Fruit fly (Drosophila melanogaster): Measurements from ENCODE around the gene CG13606.
A peak's percentile ranks its signal among the peaks of the same experiment; 100 is the strongest.

The CG13606 gene

DNA sequence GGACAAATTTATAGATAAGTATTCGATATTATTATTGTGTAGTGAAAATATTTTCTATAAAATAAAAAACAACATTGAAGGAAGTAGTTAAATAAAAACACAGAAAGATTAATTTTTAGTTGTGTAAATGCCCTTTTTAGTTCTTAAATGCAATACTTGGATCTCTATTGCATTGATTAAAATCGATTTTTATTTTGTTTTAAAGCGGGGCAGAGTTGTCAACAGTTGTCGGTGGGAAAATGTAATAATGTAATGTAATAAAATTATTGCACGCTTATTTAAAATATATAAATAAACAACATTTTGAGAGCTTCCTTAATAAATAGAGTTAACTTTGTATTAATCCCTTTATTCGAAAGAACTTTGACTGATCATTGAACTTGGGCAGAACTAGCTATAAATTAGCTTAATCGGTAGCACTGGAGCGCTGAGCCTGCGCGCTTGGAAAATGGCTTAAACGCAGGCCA is 8.8 kb upstream of the CG13606 start, which contains the start of gene Apc2 (continued):
- TF ChIP-seq CG17385 (GFP tag; optimal IDR thresholded peaks at IDR 0.05) (peak; percentile 54), fd96Cb (tag; optimal IDR thresholded peaks at IDR 0.05) (peak; percentile 62), so (GFP tag; IDR thresholded peaks at IDR 0.05) (no peak), nmo (GFP tag; optimal IDR thresholded peaks at IDR 0.05) (peak; percentile 77), CG8924 (tag; optimal IDR thresholded peaks at IDR 0.05) (peak; percentile 65), stc (GFP tag; IDR thresholded peaks at IDR 0.05) (peak; percentile 59; the same call in 1 of the 2 replicates), CG34376 (GFP tag; optimal IDR thresholded peaks at IDR 0.05) (peak; percentile 9), CoRest (tag; optimal IDR thresholded peaks at IDR 0.05) (peak; percentile 80), rib (GFP tag; IDR thresholded peaks at IDR 0.05) (no peak), CG2712 (tag; optimal IDR thresholded peaks at IDR 0.05) (peak; percentile 73), Adf1 (GFP tag; IDR thresholded peaks at IDR 0.05) (no peak), CG7839 (tag; optimal IDR thresholded peaks at IDR 0.05) (peak; percentile 74), Six4 (GFP tag; optimal IDR thresholded peaks at IDR 0.05) (peak; percentile 18), CG8281 (tag; optimal IDR thresholded peaks at IDR 0.05) (no peak), inv (GFP tag; IDR thresholded peaks at IDR 0.05; ENCODE audit: partially characterized antibody) (no peak), CG32767 (GFP tag; IDR thresholded peaks at IDR 0.05) (0 out of 2 replicates have a peak, but pooled peaks have one; percentile 17), unpg (GFP tag; optimal IDR thresholded peaks at IDR 0.05) (peak; percentile 66), CG18619 (GFP tag; optimal IDR thresholded peaks at IDR 0.05) (peak; percentile 39), Oaz (GFP tag; IDR thresholded peaks at IDR 0.05) (no peak), CG17359 (tag; optimal IDR thresholded peaks at IDR 0.05) (peak; percentile 58), HLH3B (GFP tag; IDR thresholded peaks at IDR 0.05) (peak; percentile 57; the same call in 1 of the 2 replicates), CG3847 (GFP tag; IDR thresholded peaks at IDR 0.05) (no peak), esg (GFP tag; conservative IDR thresholded peaks at IDR 0.05) (peak; percentile 72), Meics (GFP tag; optimal IDR thresholded peaks at IDR 0.05) (peak; percentile 63), CG10979 (tag; optimal IDR thresholded peaks at IDR 0.05) (peak; percentile 62), amos (GFP tag; IDR thresholded peaks at IDR 0.05; ENCODE audit: partially characterized antibody) (peak; percentile 52), CG10147 (GFP tag; optimal IDR thresholded peaks at IDR 0.05) (peak; percentile 46), dysf (GFP tag; IDR thresholded peaks at IDR 0.05) (peak; percentile 64; the same call in 2 of the 3 replicates), az2 (GFP tag; optimal IDR thresholded peaks at IDR 0.05) (peak; percentile 72), YL-1 (GFP tag; optimal IDR thresholded peaks at IDR 0.05) (peak; percentile 47), dm (GFP tag; optimal IDR thresholded peaks at IDR 0.05) (no peak), CG15514 (GFP tag; optimal IDR thresholded peaks at IDR 0.05) (peak; percentile 69), CG4854 (GFP tag; optimal IDR thresholded peaks at IDR 0.05) (peak; percentile 25), Dip3 (GFP tag; optimal IDR thresholded peaks at IDR 0.05) (peak; percentile 34), cato (GFP tag; optimal IDR thresholded peaks at IDR 0.05; ENCODE audit: borderline replicate concordance) (peak; percentile 3), CG2889 (GFP tag; IDR thresholded peaks at IDR 0.05) (0 out of 3 replicates have a peak, but pooled peaks have one; percentile 11), da (GFP tag; optimal IDR thresholded peaks at IDR 0.05) (no peak), Myb (GFP tag; optimal IDR thresholded peaks at IDR 0.05) (peak; percentile 2), Hr51 (GFP tag; optimal IDR thresholded peaks at IDR 0.05) (peak; percentile 3 to 65), CG32772 (GFP tag; IDR thresholded peaks at IDR 0.05) (peak; percentile 35; the same call in 1 of the 2 replicates), CG1792 (GFP tag; optimal IDR thresholded peaks at IDR 0.05) (no peak), Atf6 (GFP tag; IDR thresholded peaks at IDR 0.05) (peak; percentile 45; the same call in 1 of the 2 replicates), CG11504 (tag; optimal IDR thresholded peaks at IDR 0.05) (peak; percentile 74), ewg (GFP tag; optimal IDR thresholded peaks at IDR 0.05) (peak; percentile 73), chif (GFP tag; optimal IDR thresholded peaks at IDR 0.05) (peak in 1 of 2 experiments; percentile 25), CG2678 (tag; optimal IDR thresholded peaks at IDR 0.05) (peak; percentile 75), CG32532 (GFP tag; IDR thresholded peaks at IDR 0.05) (peak; percentile 74), Spps (tag; optimal IDR thresholded peaks at IDR 0.05) (peak; percentile 23), H2.0 (GFP tag; IDR thresholded peaks at IDR 0.05) (peak; percentile 65), fd3F (GFP tag; optimal IDR thresholded peaks at IDR 0.05) (peak; percentile 53)

Measured in whole organism, embryonic.